Worm (Caenorhabditis elegans) whole organism, early embryonic: ENCODE measurements around the gene dhhc-6.
A peak's percentile ranks its signal among the peaks of the same experiment; 100 is the strongest.

Source experiments
- B0310.2 ChIP-seq: sonication (generic microtip); optimal IDR thresholded peaks from 2 replicates; lab custom pipeline; 2016; ENCODE audit warnings: mild to moderate bottlenecking, missing genetic modification characterization, missing compliant biosample characterization
- F13C5.2 ChIP-seq: sonication (generic microtip); optimal IDR thresholded peaks from 2 replicates; lab custom pipeline; 2017; ENCODE audit warnings: mild to moderate bottlenecking, missing genetic modification characterization, inconsistent platforms, missing compliant biosample characterization
- aly-1 ChIP-seq: sonication (generic microtip); optimal IDR thresholded peaks from 2 replicates; lab custom pipeline; 2016; ENCODE audit warnings: missing genetic modification characterization, missing compliant biosample characterization
- ama-1 ChIP-seq: fragments of 150-350 bp; optimal IDR thresholded peaks from 2 replicates; lab custom pipeline; 2014
- ets-7 ChIP-seq: sonication (generic microtip); optimal IDR thresholded peaks from 2 replicates; lab custom pipeline; 2016; ENCODE audit warnings: missing genotype, missing genetic modification characterization, missing compliant biosample characterization
- hmbx-1 ChIP-seq: sonication (generic microtip); optimal IDR thresholded peaks from 2 replicates; lab custom pipeline; 2016; ENCODE audit warnings: mild to moderate bottlenecking, missing genetic modification characterization, missing compliant biosample characterization
- hmg-4 ChIP-seq: fragments of 200-800 bp; sonication (Bioruptor generic); optimal IDR thresholded peaks from 2 replicates; lab custom pipeline; 2018; ENCODE audit warnings: mild to moderate bottlenecking, missing genetic modification characterization, missing compliant biosample characterization
- pes-1 ChIP-seq: fragments of 200-800 bp; sonication (Bioruptor generic); IDR thresholded peaks from 2 replicates; pipeline ENCODE4 v1.3.6; 2022; ENCODE audit warnings: missing genetic modification reagents, missing genetic modification characterization, missing compliant biosample characterization
- scrt-1 ChIP-seq: fragments of 200-800 bp; sonication (Bioruptor generic); IDR thresholded peaks from 2 replicates; pipeline ENCODE4 v1.3.6; 2022; ENCODE audit warnings: missing genetic modification characterization, missing compliant biosample characterization
- sea-1 ChIP-seq: fragments of 200-800 bp; sonication (Bioruptor generic); conservative IDR thresholded peaks from 2 replicates; pipeline ENCODE4 v1.3.6; 2022; ENCODE audit warnings: missing genetic modification characterization, missing compliant biosample characterization
- tbx-37 ChIP-seq: fragments of 200-800 bp; sonication (Bioruptor generic); conservative IDR thresholded peaks from 2 replicates; pipeline ENCODE4 v1.3.6; 2022; ENCODE audit warnings: missing genetic modification reagents, missing genetic modification characterization, missing compliant biosample characterization
- tra-4 ChIP-seq: sonication (generic microtip); optimal IDR thresholded peaks from 2 replicates; lab custom pipeline; 2017; ENCODE audit warnings: missing genetic modification characterization, missing compliant biosample characterization

- TF ChIP-seq F13C5.2 (tag; lab: Kevin White, UChicago), result peak; percentile 68
- TF ChIP-seq aly-1 (tag; lab: Kevin White, UChicago), result peak; percentile 85
- TF ChIP-seq ama-1 (lab: Kevin White, UChicago), result no peak
- TF ChIP-seq sea-1 (GFP tag; lab: Robert Waterston, UW), result peak; percentile 76
- peak; percentile 86 for TF ChIP-seq pes-1
- peak; percentile 29 for TF ChIP-seq hmbx-1
- peak; percentile 67 for TF ChIP-seq tra-4 (tag; lab: Kevin White, UChicago)
- peak; percentile 6 for TF ChIP-seq ets-7 (tag; lab: Kevin White, UChicago)
- peak; percentile 84 for TF ChIP-seq scrt-1
- TF ChIP-seq hmg-4 (GFP tag; lab: Kevin White, UChicago), result peak; percentile 74
- TF ChIP-seq B0310.2 (tag; lab: Kevin White, UChicago), result peak; percentile 61
- TF ChIP-seq tbx-37 (GFP tag; lab: Robert Waterston, UW), result 0 out of 2 replicates have a peak, but pooled peaks have one; percentile 25
Observed at ce11 chrIV:12086498-12086897, 38.3 kb upstream of the dhhc-6 start.
